Worm (Caenorhabditis elegans): Measurements from ENCODE around the gene C28H8.5.

Gene C28H8.5

DNA sequence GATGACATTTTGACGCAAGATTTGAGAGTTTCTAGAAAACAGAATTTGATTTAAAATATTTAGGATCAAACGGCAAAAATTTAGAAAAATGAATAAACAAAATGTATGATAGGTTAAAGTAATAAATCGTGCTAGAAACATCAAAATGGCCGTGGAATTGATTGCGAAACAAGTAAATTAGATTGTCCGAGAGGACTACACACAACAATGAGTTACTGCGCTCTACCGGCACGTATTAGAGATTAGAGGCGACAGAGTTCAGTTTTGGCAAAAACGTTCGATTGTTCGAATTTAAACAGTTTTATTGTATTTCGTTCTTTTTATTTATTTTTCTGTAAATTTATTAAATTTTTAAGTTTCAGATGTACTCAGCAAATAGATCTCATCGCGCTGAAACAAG is 41.6 kb downstream of the C28H8.5 start, which contains the start of the genes dnc-2 and bcl-7 (continued):
- TF ChIP-seq ceh-82 (tag; optimal IDR thresholded peaks at IDR 0.05) (peak in 2 of 3 experiments; percentile 37 to 49), C16A3.4 (tag; optimal IDR thresholded peaks at IDR 0.05) (peak; percentile 29), unc-98 (GFP tag; IDR thresholded peaks at IDR 0.05) (no peak), nhr-28 (tag; optimal IDR thresholded peaks at IDR 0.05) (no peak), lsy-2 (tag; optimal IDR thresholded peaks at IDR 0.05) (peak; percentile 56 to 78), zip-4 (GFP tag; optimal IDR thresholded peaks at IDR 0.05) (peak; percentile 76), nhr-47 (tag; optimal IDR thresholded peaks at IDR 0.05) (peak; percentile 72), nhr-19 (GFP tag; conservative IDR thresholded peaks at IDR 0.05) (peak; percentile 51)

ce11 chrIII:5930659-5931058 is 46.6 kb downstream of the C28H8.5 start:
- TF ChIP-seq nhr-85 (tag) (peak; percentile 26), nhr-47 (tag; optimal IDR thresholded peaks at IDR 0.05) (no peak), nhr-237 (tag; optimal IDR thresholded peaks at IDR 0.05) (no peak), isw-1 (GFP tag; IDR thresholded peaks at IDR 0.05) (no peak), lin-14 (GFP tag; optimal IDR thresholded peaks at IDR 0.05) (peak; percentile 57), mdl-1 (tag; optimal IDR thresholded peaks at IDR 0.05) (no peak), zag-1 (tag; optimal IDR thresholded peaks at IDR 0.05) (no peak), unc-30 (tag; optimal IDR thresholded peaks at IDR 0.05) (no peak), tbx-2 (tag; optimal IDR thresholded peaks at IDR 0.05) (no peak), grh-1 (GFP tag; IDR thresholded peaks at IDR 0.05) (no peak), nhr-20 (tag; optimal IDR thresholded peaks at IDR 0.05) (peak; percentile 49), sptf-1 (tag; optimal IDR thresholded peaks at IDR 0.05) (no peak), zip-4 (GFP tag; optimal IDR thresholded peaks at IDR 0.05) (no peak), nhr-19 (GFP tag; conservative IDR thresholded peaks at IDR 0.05) (peak; percentile 27), hlh-4 (tag; optimal IDR thresholded peaks at IDR 0.05) (no peak), unc-62 (GFP tag; optimal IDR thresholded peaks at IDR 0.05) (no peak), irx-1 (tag; optimal IDR thresholded peaks at IDR 0.05) (no peak), nhr-11 (tag; optimal IDR thresholded peaks at IDR 0.05) (no peak), efl-1 (optimal IDR thresholded peaks at IDR 0.05) (no peak), efl-1 (GFP tag; optimal IDR thresholded peaks at IDR 0.05 in 1 of 2) (no peak), hlh-17 (GFP tag; optimal IDR thresholded peaks at IDR 0.05; ENCODE audit: borderline replicate concordance) (no peak), mep-1 (tag; optimal IDR thresholded peaks at IDR 0.05) (no peak), rnt-1 (tag; optimal IDR thresholded peaks at IDR 0.05) (peak; percentile 50), snu-23 (GFP tag; optimal IDR thresholded peaks at IDR 0.05) (no peak), nhr-90 (tag; optimal IDR thresholded peaks at IDR 0.05; ENCODE audit: poor library complexity) (no peak), nhr-71 (tag; optimal IDR thresholded peaks at IDR 0.05) (peak; percentile 62), efl-3 (GFP tag; optimal IDR thresholded peaks at IDR 0.05) (no peak), mef-2 (tag; optimal IDR thresholded peaks at IDR 0.05) (peak; percentile 4), blmp-1 (tag; optimal IDR thresholded peaks at IDR 0.05) (no peak), vab-15 (tag; optimal IDR thresholded peaks at IDR 0.05) (no peak), dsc-1 (tag; optimal IDR thresholded peaks at IDR 0.05) (peak; percentile 49), ceh-88 (GFP tag; IDR thresholded peaks at IDR 0.05) (no peak), lsy-2 (tag; optimal IDR thresholded peaks at IDR 0.05) (peak in 1 of 2 experiments; percentile 34)

ce11 chrIII:5931433-5931994 is 47.4 kb downstream of the C28H8.5 start, which contains the start of gene EGAP1.5:
Gene EGAP1.5 (plus strand): TSS chrIII:5931721.
- TF ChIP-seq pqm-1 (tag; optimal IDR thresholded peaks at IDR 0.05) (no peak), lin-35 (GFP tag; optimal IDR thresholded peaks at IDR 0.05) (no peak), lin-39 (tag; optimal IDR thresholded peaks at IDR 0.05) (no peak), nhr-47 (tag; optimal IDR thresholded peaks at IDR 0.05) (no peak), nhr-71 (tag; optimal IDR thresholded peaks at IDR 0.05) (peak; percentile 51), ets-5 (GFP tag; IDR thresholded peaks at IDR 0.05) (no peak), fkh-10 (GFP tag; optimal IDR thresholded peaks at IDR 0.05) (no peak), ztf-11 (tag; optimal IDR thresholded peaks at IDR 0.05) (no peak), nhr-76 (tag; optimal IDR thresholded peaks at IDR 0.05) (no peak), F16B12.6 (tag; optimal IDR thresholded peaks at IDR 0.05) (no peak), unc-30 (tag; optimal IDR thresholded peaks at IDR 0.05) (no peak), dpl-1 (GFP tag; optimal IDR thresholded peaks at IDR 0.05) (no peak), egl-27 (tag; optimal IDR thresholded peaks at IDR 0.05) (no peak), lin-13 (GFP tag; optimal IDR thresholded peaks at IDR 0.05) (no peak), ceh-63 (GFP tag; optimal IDR thresholded peaks at IDR 0.05) (no peak), isw-1 (GFP tag; IDR thresholded peaks at IDR 0.05) (no peak), C16A3.4 (tag; optimal IDR thresholded peaks at IDR 0.05) (no peak), efl-3 (GFP tag; optimal IDR thresholded peaks at IDR 0.05) (no peak), lsy-2 (tag; optimal IDR thresholded peaks at IDR 0.05) (peak in 1 of 2 experiments; percentile 5), ces-1 (GFP tag; optimal IDR thresholded peaks at IDR 0.05) (no peak), efl-1 (optimal IDR thresholded peaks at IDR 0.05) (peak in 1 of 2 experiments; percentile 3), efl-1 (GFP tag; optimal IDR thresholded peaks at IDR 0.05 in 1 of 2) (no peak)

Data from whole organism, L1 larva.